Worm (Caenorhabditis elegans) whole organism, L1 larva: ENCODE measurements around the gene tag-342.

Experiments used
- C04F5.9 ChIP-seq: sonication (generic microtip); optimal IDR thresholded peaks from 2 replicates; lab custom pipeline; 2016; ENCODE audit warnings: missing genetic modification characterization, missing compliant biosample characterization
- C34B4.2 ChIP-seq: sonication (generic microtip); optimal IDR thresholded peaks from 2 replicates; lab custom pipeline; 2017; ENCODE audit warnings: mild to moderate bottlenecking, missing genetic modification characterization, missing compliant biosample characterization
- F16B12.6 ChIP-seq: fragments of 150-350 bp; optimal IDR thresholded peaks from 2 replicates; lab custom pipeline; 2014; ENCODE audit warnings: missing biosample characterization, missing genetic modification characterization
- aha-1 ChIP-seq: fragments of 150-350 bp; optimal IDR thresholded peaks from 2 replicates; lab custom pipeline; 2014; ENCODE audit warnings: missing biosample characterization, missing genetic modification characterization
- ceh-63 ChIP-seq: fragments of 200-800 bp; sonication (Bioruptor generic); optimal IDR thresholded peaks from 2 replicates; lab custom pipeline; 2018; ENCODE audit warnings: mild to moderate bottlenecking, missing genetic modification characterization, missing compliant biosample characterization
- ceh-82 ChIP-seq, 3 experiments: fragments of 150-350 bp in 1 of 3; sonication (generic microtip) in 2 of 3; optimal IDR thresholded peaks; 2 replicates each; lab custom pipeline; 2014 to 2017; ENCODE audit warnings: missing biosample characterization in 3 of 3, missing genetic modification characterization in 3 of 3
- ceh-90 ChIP-seq: sonication (generic microtip); optimal IDR thresholded peaks from 2 replicates; lab custom pipeline; 2016; ENCODE audit warnings: missing genetic modification characterization, missing compliant biosample characterization
- ces-1 ChIP-seq: fragments of 150-350 bp; optimal IDR thresholded peaks from 2 replicates; lab custom pipeline; 2014; ENCODE audit warnings: missing biosample characterization, missing genetic modification reagents, missing genetic modification characterization
- dsc-1 ChIP-seq: sonication (generic microtip); optimal IDR thresholded peaks from 2 replicates; lab custom pipeline; 2016; ENCODE audit warnings: mild to moderate bottlenecking, missing genetic modification characterization, missing compliant biosample characterization
- efl-1 ChIP-seq, 4 experiments: fragments of 150-350 bp; optimal IDR thresholded peaks in 3 of 4; peaks in 1 of 4; 1 replicate in 1 of 4; 2 replicates in 3 of 4; lab custom pipeline; 2014; ENCODE audit warnings: missing biosample characterization in 2 of 4, missing genetic modification characterization in 2 of 4, missing genetic modification reagents in 2 of 4
- efl-3 ChIP-seq: fragments of 200-800 bp; sonication (Bioruptor generic); optimal IDR thresholded peaks from 2 replicates; lab custom pipeline; 2018; ENCODE audit warnings: mild to moderate bottlenecking, missing genetic modification characterization, missing compliant biosample characterization
- elt-2 ChIP-seq: sonication (generic microtip); optimal IDR thresholded peaks from 2 replicates; lab custom pipeline; 2016; ENCODE audit warnings: missing genetic modification characterization, mild to moderate bottlenecking, inconsistent platforms, missing compliant biosample characterization, missing genetic modification reagents
- elt-3 ChIP-seq, 6 experiments: fragments of 150-350 bp in 1 of 6; sonication (generic microtip); optimal IDR thresholded peaks; 2 replicates each; lab custom pipeline; 2017 to 2018; ENCODE audit warnings: missing biosample characterization in 6 of 6, missing genetic modification characterization in 6 of 6, inconsistent platforms in 1 of 6
- ets-5 ChIP-seq: fragments of 200-800 bp; sonication (Bioruptor generic); IDR thresholded peaks from 2 replicates; pipeline ENCODE4 v1.3.6; 2022; ENCODE audit warnings: missing genetic modification characterization, missing compliant biosample characterization
- fkh-10 ChIP-seq: sonication (generic microtip); optimal IDR thresholded peaks from 2 replicates; lab custom pipeline; 2017; ENCODE audit warnings: missing biosample characterization, missing genetic modification reagents, missing genetic modification characterization
- fos-1 ChIP-seq: fragments of 150-350 bp; optimal IDR thresholded peaks from 2 replicates; lab custom pipeline; 2014; ENCODE audit warnings: missing biosample characterization, missing genetic modification characterization
- hlh-17 ChIP-seq: fragments of 200-800 bp; sonication (Bioruptor generic); optimal IDR thresholded peaks from 2 replicates; lab custom pipeline; 2018; ENCODE audit warnings: missing genetic modification characterization, mild to moderate bottlenecking, missing compliant biosample characterization, moderate library complexity, borderline replicate concordance
- hlh-4 ChIP-seq: sonication (generic microtip); optimal IDR thresholded peaks from 2 replicates; lab custom pipeline; 2016; ENCODE audit warnings: mild to moderate bottlenecking, missing genetic modification characterization, missing compliant biosample characterization
- hpl-2 ChIP-seq: fragments of 150-350 bp; optimal IDR thresholded peaks from 2 replicates; lab custom pipeline; 2014; ENCODE audit warnings: missing biosample characterization, missing genetic modification reagents, missing genetic modification characterization
- irx-1 ChIP-seq: sonication (generic microtip); optimal IDR thresholded peaks from 2 replicates; lab custom pipeline; 2016; ENCODE audit warnings: missing genetic modification characterization, missing compliant biosample characterization
- isw-1 ChIP-seq: fragments of 200-800 bp; sonication (Bioruptor generic); IDR thresholded peaks from 2 replicates; pipeline ENCODE4 v1.3.6; 2022; ENCODE audit warnings: missing genetic modification characterization, missing compliant biosample characterization
- lin-39 ChIP-seq: fragments of 150-350 bp; optimal IDR thresholded peaks from 2 replicates; lab custom pipeline; 2014; ENCODE audit warnings: missing biosample characterization, missing genetic modification reagents, missing genetic modification characterization
- lir-3 ChIP-seq: sonication (generic microtip); optimal IDR thresholded peaks from 2 replicates; lab custom pipeline; 2016; ENCODE audit warnings: mild to moderate bottlenecking, missing genetic modification characterization, moderate library complexity, missing compliant biosample characterization; ENCODE audit not compliant: poor library complexity
- lsy-2 ChIP-seq, 2 experiments: fragments of 150-350 bp; optimal IDR thresholded peaks; 2 replicates each; lab custom pipeline; 2014; ENCODE audit warnings: missing biosample characterization in 2 of 2, missing genetic modification characterization in 2 of 2
- mab-9 ChIP-seq: fragments of 200-800 bp; sonication (Bioruptor generic); IDR thresholded peaks from 2 replicates; pipeline ENCODE4 v1.3.6; 2022; ENCODE audit warnings: missing genetic modification reagents, missing genetic modification characterization, missing compliant biosample characterization
- mdl-1 ChIP-seq, 2 experiments: fragments of 150-350 bp; optimal IDR thresholded peaks; 2 replicates each; lab custom pipeline; 2014 to 2017; ENCODE audit warnings: missing biosample characterization in 2 of 2, missing genetic modification characterization in 2 of 2, inconsistent platforms in 1 of 2
- mef-2 ChIP-seq: fragments of 150-350 bp; optimal IDR thresholded peaks from 2 replicates; lab custom pipeline; 2014; ENCODE audit warnings: missing biosample characterization, missing genetic modification characterization
- nhr-28 ChIP-seq: fragments of 150-350 bp; optimal IDR thresholded peaks from 2 replicates; lab custom pipeline; 2014; ENCODE audit warnings: missing biosample characterization, missing genetic modification characterization
- nhr-71 ChIP-seq: sonication (generic microtip); optimal IDR thresholded peaks from 2 replicates; lab custom pipeline; 2016; ENCODE audit warnings: mild to moderate bottlenecking, missing genetic modification characterization, moderate library complexity, missing compliant biosample characterization
- nhr-76 ChIP-seq: sonication (generic microtip); optimal IDR thresholded peaks from 2 replicates; lab custom pipeline; 2017; ENCODE audit warnings: missing biosample characterization, missing genetic modification characterization
- nhr-77 ChIP-seq: fragments of 150-350 bp; optimal IDR thresholded peaks from 2 replicates; lab custom pipeline; 2014; ENCODE audit warnings: missing biosample characterization, missing genetic modification characterization
- pqm-1 ChIP-seq: sonication (generic microtip); optimal IDR thresholded peaks from 3 replicates; lab custom pipeline; 2017; ENCODE audit warnings: missing biosample characterization, missing genetic modification characterization
- rnt-1 ChIP-seq: sonication (generic microtip); optimal IDR thresholded peaks from 2 replicates; lab custom pipeline; 2016; ENCODE audit warnings: mild to moderate bottlenecking, missing genetic modification characterization, moderate library complexity, missing compliant biosample characterization
- skn-1 ChIP-seq: fragments of 150-350 bp; optimal IDR thresholded peaks from 2 replicates; lab custom pipeline; 2014; ENCODE audit warnings: missing biosample characterization, missing genetic modification characterization
- snu-23 ChIP-seq: sonication (generic microtip); optimal IDR thresholded peaks from 2 replicates; lab custom pipeline; 2016; ENCODE audit warnings: missing genetic modification characterization, missing compliant biosample characterization
- sox-4 ChIP-seq: sonication (generic microtip); optimal IDR thresholded peaks from 2 replicates; lab custom pipeline; 2016; ENCODE audit warnings: missing genetic modification characterization, missing compliant biosample characterization
- tbx-2 ChIP-seq: sonication (generic microtip); optimal IDR thresholded peaks from 2 replicates; lab custom pipeline; 2016; ENCODE audit warnings: missing genetic modification characterization, missing compliant biosample characterization
- unc-130 ChIP-seq: fragments of 150-350 bp; optimal IDR thresholded peaks from 2 replicates; lab custom pipeline; 2017; ENCODE audit warnings: missing biosample characterization, missing genetic modification characterization, inconsistent platforms
- unc-30 ChIP-seq: sonication (generic microtip); optimal IDR thresholded peaks from 2 replicates; lab custom pipeline; 2017; ENCODE audit warnings: missing biosample characterization, missing genetic modification characterization
- unc-62 ChIP-seq: fragments of 150-350 bp; optimal IDR thresholded peaks from 2 replicates; lab custom pipeline; 2014; ENCODE audit warnings: missing biosample characterization, missing genetic modification reagents, missing genetic modification characterization
- unc-86 ChIP-seq: sonication (generic microtip); optimal IDR thresholded peaks from 2 replicates; lab custom pipeline; 2016; ENCODE audit warnings: missing genetic modification characterization, missing compliant biosample characterization
- unc-98 ChIP-seq: fragments of 200-800 bp; sonication (Bioruptor generic); IDR thresholded peaks from 2 replicates; pipeline ENCODE4 v1.3.6; 2022; ENCODE audit warnings: missing genetic modification characterization, missing compliant biosample characterization
- ztf-4 ChIP-seq: fragments of 150-350 bp; optimal IDR thresholded peaks from 2 replicates; lab custom pipeline; 2014; ENCODE audit warnings: missing biosample characterization, missing genetic modification characterization

Gene tag-342

DNA sequence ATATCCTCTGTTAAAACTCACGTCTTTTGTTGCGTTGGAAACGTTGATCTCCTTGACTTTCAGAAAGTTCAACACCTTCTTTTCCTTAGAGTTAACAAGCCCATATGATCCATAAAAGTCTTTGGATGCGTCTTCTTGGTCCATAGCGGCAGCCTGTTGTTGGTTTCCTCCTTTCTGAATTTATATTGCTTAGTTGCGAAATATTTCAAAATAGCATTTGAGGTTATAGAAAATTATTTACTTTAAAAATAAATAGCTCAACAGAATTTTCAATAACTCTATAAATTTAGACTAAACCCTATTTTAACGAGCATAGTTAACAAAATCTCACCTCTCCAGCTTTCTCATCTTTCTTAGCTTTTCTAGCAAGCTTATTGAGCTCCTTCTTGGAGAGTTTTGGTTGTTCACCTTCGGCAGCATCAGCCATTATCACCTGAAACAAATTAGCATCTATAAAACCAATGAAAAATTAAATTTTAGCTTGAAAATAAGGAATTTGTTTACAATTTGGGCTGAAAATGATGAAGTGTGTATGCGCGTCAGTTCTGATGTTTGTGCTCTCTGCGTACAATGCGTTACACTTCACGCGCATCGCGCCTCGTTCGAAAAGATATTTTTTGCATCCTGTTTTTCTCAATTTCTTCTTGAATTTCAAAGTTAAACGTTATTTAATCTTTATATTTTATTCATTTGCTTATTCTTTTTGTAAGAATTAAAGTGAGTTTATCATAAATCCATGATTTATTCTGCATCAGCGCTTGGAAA lies 23.0 kb downstream of the tag-342 start, which contains the start of the genes dars-1 and ctr-9 (continued):
- TF ChIP-seq sox-4 (tag; lab: Kevin White, UChicago) (no peak), F16B12.6 (peak; percentile 86), mef-2 (no peak), ceh-63 (no peak), nhr-71 (tag; lab: Kevin White, UChicago) (peak; percentile 11), skn-1 (no peak), snu-23 (GFP tag; lab: Kevin White, UChicago) (peak; percentile 24)

DNA sequence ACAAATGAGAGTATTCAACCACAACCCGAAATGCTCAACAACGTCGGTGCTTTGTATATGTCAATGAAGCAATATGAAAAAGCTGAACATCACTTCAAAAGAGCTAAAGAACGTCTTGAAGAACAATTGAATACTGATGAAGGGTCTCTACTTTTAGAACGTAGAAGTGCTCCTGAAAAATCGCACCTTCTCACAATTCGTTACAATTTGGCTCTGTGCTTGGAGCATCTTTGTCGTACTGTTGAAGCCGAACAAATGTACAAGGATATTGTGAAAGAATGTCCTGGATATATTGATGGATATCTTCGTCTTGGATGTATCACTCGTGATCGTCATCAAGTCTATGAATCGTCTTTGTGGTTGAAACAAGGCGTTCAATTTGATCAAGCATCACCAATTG lies 26.3 kb downstream of the tag-342 start:
- TF ChIP-seq efl-3 (no peak), nhr-71 (tag; lab: Kevin White, UChicago) (no peak), lsy-2 (tag; optimal IDR thresholded peaks at IDR 0.05; lab: Kevin White, UChicago) (no peak), nhr-77 (no peak), efl-1 (optimal IDR thresholded peaks at IDR 0.05; lab: Kevin White, UChicago) (no peak), efl-1 (GFP tag; optimal IDR thresholded peaks at IDR 0.05 in 1 of 2; lab: Kevin White, UChicago) (peak in 1 of 2 experiments; percentile 91), ceh-63 (no peak)

DNA sequence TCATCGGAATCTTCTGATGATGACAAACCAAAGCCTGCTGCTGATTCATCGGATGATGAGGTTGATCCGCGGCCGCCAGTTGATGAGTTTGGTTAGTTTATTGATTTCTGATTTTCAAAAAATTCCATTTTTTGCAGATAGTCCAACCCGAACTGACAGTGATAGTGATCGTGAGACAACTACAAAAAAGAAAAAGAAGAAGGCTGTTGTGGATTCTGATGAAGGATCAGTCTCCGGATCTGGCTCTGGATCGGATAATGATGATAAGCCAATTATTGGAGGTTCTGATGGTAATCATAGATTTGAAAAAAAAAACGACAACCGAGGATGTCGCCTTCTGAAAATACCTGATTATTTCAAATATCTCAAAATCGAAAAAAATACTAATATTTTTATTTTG lies 28.1 kb downstream of the tag-342 start:
- TF ChIP-seq efl-1 (optimal IDR thresholded peaks at IDR 0.05; lab: Kevin White, UChicago) (no peak), efl-1 (GFP tag; optimal IDR thresholded peaks at IDR 0.05 in 1 of 2; lab: Kevin White, UChicago) (peak in 1 of 2 experiments; percentile 90), C04F5.9 (tag; lab: Kevin White, UChicago) (no peak), hlh-4 (tag; lab: Kevin White, UChicago) (no peak), nhr-28 (tag; lab: Kevin White, UChicago) (no peak), ztf-4 (tag; lab: Kevin White, UChicago) (no peak)

DNA sequence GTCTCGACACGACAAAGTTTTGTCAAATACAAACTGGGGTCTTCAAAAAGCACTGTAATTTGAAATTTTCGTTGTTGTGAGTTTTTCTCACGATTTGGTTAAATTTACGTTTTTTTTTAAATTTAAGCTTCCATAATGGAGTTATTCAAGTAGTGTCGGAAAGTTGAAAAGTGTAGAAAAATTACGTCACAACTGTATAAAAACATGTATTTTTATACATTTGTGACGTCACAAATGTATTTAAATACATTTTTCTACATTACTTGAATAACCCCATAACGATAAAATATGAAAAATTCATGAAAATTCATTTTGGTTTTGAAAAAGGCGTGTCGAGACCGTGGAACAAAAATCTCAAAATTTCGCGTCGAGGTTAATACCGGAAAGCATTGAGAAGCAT lies 29.5 kb downstream of the tag-342 start:
- TF ChIP-seq fos-1 (tag; lab: Kevin White, UChicago) (no peak), mdl-1 (tag; optimal IDR thresholded peaks at IDR 0.05; lab: Kevin White, UChicago) (no peak), lin-39 (tag; lab: Kevin White, UChicago) (no peak), mab-9 (GFP tag; lab: Robert Waterston, UW) (no peak), ceh-82 (tag; optimal IDR thresholded peaks at IDR 0.05; lab: Kevin White, UChicago) (no peak), ceh-90 (no peak), lir-3 (tag; lab: Kevin White, UChicago) (no peak), unc-30 (tag; lab: Kevin White, UChicago) (no peak), ets-5 (no peak), ces-1 (GFP tag; lab: Kevin White, UChicago) (no peak), unc-62 (no peak), isw-1 (GFP tag; lab: Robert Waterston, UW) (no peak), rnt-1 (tag; lab: Kevin White, UChicago) (no peak), irx-1 (tag; lab: Kevin White, UChicago) (no peak), hlh-17 (GFP tag; lab: Kevin White, UChicago) (no peak), unc-98 (GFP tag; lab: Robert Waterston, UW) (no peak), C04F5.9 (tag; lab: Kevin White, UChicago) (no peak), elt-3 (tag; optimal IDR thresholded peaks at IDR 0.05; lab: Kevin White, UChicago) (no peak)

DNA sequence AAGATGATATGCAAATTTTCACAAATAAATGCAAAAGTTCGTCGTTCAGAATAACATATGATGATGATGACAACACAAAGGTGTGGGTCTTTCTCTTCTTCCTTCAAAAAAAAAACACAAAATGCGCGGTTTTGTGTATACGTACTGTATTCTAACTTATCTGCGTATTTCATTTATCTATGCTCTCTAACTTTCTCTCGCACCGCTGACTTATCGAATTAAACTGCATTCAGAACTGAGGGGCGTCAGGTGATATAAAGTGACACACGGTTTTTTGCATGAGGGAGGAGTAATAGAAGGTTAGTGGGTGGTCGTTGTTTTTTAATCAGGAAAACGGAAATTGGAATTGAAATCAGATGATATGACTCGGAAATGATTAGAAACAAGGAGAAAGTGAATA lies 32.3 kb downstream of the tag-342 start, which contains the start of gene sod-4:
Gene sod-4, minus strand, starts transcription at position 109 of the 400 bp plus-strand sequence.
- TF ChIP-seq elt-2 (tag; lab: Kevin White, UChicago) (no peak), aha-1 (tag; lab: Kevin White, UChicago) (no peak), snu-23 (GFP tag; lab: Kevin White, UChicago) (peak; percentile 71), F16B12.6 (no peak), hpl-2 (GFP tag; lab: Kevin White, UChicago) (no peak), unc-130 (tag; lab: Kevin White, UChicago) (no peak), fkh-10 (GFP tag; lab: Kevin White, UChicago) (no peak), nhr-28 (tag; lab: Kevin White, UChicago) (no peak), elt-3 (tag; optimal IDR thresholded peaks at IDR 0.05; lab: Kevin White, UChicago) (peak in 2 of 6 experiments; percentile 33 to 90), unc-86 (tag; lab: Kevin White, UChicago) (no peak), fos-1 (tag; lab: Kevin White, UChicago) (no peak), nhr-77 (no peak), nhr-76 (tag; lab: Kevin White, UChicago) (no peak), lsy-2 (tag; optimal IDR thresholded peaks at IDR 0.05; lab: Kevin White, UChicago) (peak in 1 of 2 experiments; percentile 57), dsc-1 (tag; lab: Kevin White, UChicago) (no peak), ceh-63 (no peak), pqm-1 (tag; lab: Kevin White, UChicago) (no peak), C34B4.2 (tag; lab: Kevin White, UChicago) (no peak), sox-4 (tag; lab: Kevin White, UChicago) (no peak), tbx-2 (tag; lab: Kevin White, UChicago) (peak; percentile 25)
